Worm (Caenorhabditis elegans): ENCODE data around the gene tbck-1.
"Not testable (repeated sequence)": the region's sequence is repeated elsewhere in the genome, so short reads cannot be mapped to it uniquely, and the experiment has no call there.

tbck-1 gene

ce11 chrII:4806726-4807125, 21.6 kb upstream of the tbck-1 start:
- TF ChIP-seq W03F9.2 (tag; optimal IDR thresholded peaks at IDR 0.05) (no peak), him-1 (tag; optimal IDR thresholded peaks at IDR 0.05) (no peak), dao-5 (tag; optimal IDR thresholded peaks at IDR 0.05) (no peak)

ce11 chrII:4811986-4812385, 16.4 kb upstream of the tbck-1 start, which contains the start of gene rig-6:
TSS of gene rig-6 (minus strand) at chrII:4812086.
- TF ChIP-seq dao-5 (tag; optimal IDR thresholded peaks at IDR 0.05) (no peak), W03F9.2 (tag; optimal IDR thresholded peaks at IDR 0.05) (no peak)

DNA sequence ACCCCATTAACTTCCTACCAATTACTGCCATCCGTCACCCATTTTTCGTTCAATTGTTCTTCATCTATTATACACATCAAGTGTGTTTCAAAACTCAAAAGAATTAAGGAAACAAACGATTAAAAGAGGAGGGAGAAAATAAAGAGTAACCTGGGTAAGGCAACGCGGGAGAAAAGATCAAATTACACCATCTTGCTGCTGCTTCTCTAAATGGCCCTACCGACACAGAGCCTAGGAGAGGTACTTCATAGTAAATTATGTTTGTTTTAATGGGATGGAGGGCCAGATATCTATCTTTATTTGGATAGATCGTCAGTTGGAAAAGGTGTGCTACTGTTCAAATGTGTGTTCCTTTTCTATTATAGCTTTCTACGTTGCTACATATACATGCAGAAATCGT, 13.0 kb upstream of the tbck-1 start:
- no peak for TF ChIP-seq him-1 (tag; optimal IDR thresholded peaks at IDR 0.05)
- no peak for TF ChIP-seq W03F9.2 (tag; optimal IDR thresholded peaks at IDR 0.05)
- no peak for TF ChIP-seq dao-5 (tag; optimal IDR thresholded peaks at IDR 0.05)

ce11 chrII:4818780-4819179, 9.6 kb upstream of the tbck-1 start:
- TF ChIP-seq him-1 (tag; optimal IDR thresholded peaks at IDR 0.05) (no peak), dao-5 (tag; optimal IDR thresholded peaks at IDR 0.05) (no peak), W03F9.2 (tag; optimal IDR thresholded peaks at IDR 0.05) (no peak)

- TF ChIP-seq him-1 (tag; optimal IDR thresholded peaks at IDR 0.05) (no peak), dao-5 (tag; optimal IDR thresholded peaks at IDR 0.05) (no peak), W03F9.2 (tag; optimal IDR thresholded peaks at IDR 0.05) (no peak)
Observed at ce11 chrII:4821739-4822138, 6.6 kb upstream of the tbck-1 start, which contains the start of gene lact-5. TSS of gene lact-5 (minus strand) at chrII:4821739.

DNA sequence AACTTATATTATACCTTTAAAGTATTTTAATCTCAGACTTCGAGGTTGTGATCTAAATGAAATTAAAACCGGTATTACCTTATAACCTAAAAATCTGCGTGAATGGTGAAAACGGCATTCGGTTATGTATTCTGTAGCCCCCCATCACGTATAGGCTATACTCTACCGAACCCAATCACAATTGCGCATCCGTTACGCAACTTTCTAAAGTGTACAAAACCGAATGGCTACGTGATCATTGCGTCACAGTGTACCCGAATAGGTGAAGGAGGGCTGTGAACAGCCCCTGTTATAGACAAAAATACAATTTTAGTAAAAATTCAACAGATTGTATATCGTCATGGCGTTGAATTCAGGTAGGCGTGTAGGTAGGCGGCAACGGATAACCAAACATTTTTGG, 5.7 kb upstream of the tbck-1 start:
- no peak for TF ChIP-seq W03F9.2 (tag; optimal IDR thresholded peaks at IDR 0.05)
- TF ChIP-seq him-1 (tag; optimal IDR thresholded peaks at IDR 0.05) = no peak
- TF ChIP-seq dao-5 (tag; optimal IDR thresholded peaks at IDR 0.05) = no peak

ce11 chrII:4825133-4825532, 3.2 kb upstream of the tbck-1 start, which contains the start of the genes C33F10.8 and msp-40:
TSS of gene C33F10.8 (minus strand) at chrII:4825233.
TSS of gene msp-40 (plus strand) at chrII:4825414.
- TF ChIP-seq him-1, W03F9.2, dao-5 (tag; optimal IDR thresholded peaks at IDR 0.05): not testable (repeated sequence)

DNA sequence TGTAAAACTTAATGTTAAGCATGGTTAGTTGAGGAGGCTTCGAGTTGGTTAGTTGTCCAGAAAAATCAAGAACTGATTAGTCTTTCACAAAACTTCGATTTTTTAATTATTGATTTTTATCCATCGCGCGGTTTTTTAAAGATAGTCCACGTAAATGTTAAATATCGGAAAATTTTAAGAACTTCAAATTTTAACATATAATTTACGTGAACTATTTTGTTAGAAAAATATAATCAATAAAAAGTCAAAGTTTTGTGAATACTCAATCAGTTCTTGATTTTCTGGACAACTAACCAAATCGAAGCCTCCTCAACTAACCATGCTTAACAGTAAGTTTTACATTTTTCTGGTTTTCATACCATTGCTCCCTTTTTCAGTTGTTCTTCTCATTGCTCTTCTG, 6.4 kb downstream of the tbck-1 start, which contains the start of the genes C33F10.11 and C33F10.1:
Gene C33F10.11 (minus strand): TSS at position 101 of the 400 bp plus-strand sequence.
Gene C33F10.1 (plus strand): TSS at position 263 of the 400 bp plus-strand sequence.
- no peak for TF ChIP-seq him-1 (tag; optimal IDR thresholded peaks at IDR 0.05)
- TF ChIP-seq W03F9.2 (tag; optimal IDR thresholded peaks at IDR 0.05) = no peak
- TF ChIP-seq dao-5 (tag; optimal IDR thresholded peaks at IDR 0.05) = no peak

ce11 chrII:4837659-4838058, 9.3 kb downstream of the tbck-1 start, which contains the start of gene C33F10.12:
TSS of gene C33F10.12 (minus strand) at chrII:4837759.
- no peak for TF ChIP-seq him-1 (tag; optimal IDR thresholded peaks at IDR 0.05)
- no peak for TF ChIP-seq W03F9.2 (tag; optimal IDR thresholded peaks at IDR 0.05)
- TF ChIP-seq dao-5 (tag; optimal IDR thresholded peaks at IDR 0.05) = no peak

- TF ChIP-seq W03F9.2, him-1, dao-5 (tag; optimal IDR thresholded peaks at IDR 0.05): not testable (repeated sequence)
Observed at ce11 chrII:4842143-4842658, 13.8 kb downstream of the tbck-1 start, which contains the start of the genes T23B7.2 and nspd-4. TSS of gene T23B7.2 (minus strand) at chrII:4842243. TSS of gene nspd-4 (plus strand) at chrII:4842608.

DNA sequence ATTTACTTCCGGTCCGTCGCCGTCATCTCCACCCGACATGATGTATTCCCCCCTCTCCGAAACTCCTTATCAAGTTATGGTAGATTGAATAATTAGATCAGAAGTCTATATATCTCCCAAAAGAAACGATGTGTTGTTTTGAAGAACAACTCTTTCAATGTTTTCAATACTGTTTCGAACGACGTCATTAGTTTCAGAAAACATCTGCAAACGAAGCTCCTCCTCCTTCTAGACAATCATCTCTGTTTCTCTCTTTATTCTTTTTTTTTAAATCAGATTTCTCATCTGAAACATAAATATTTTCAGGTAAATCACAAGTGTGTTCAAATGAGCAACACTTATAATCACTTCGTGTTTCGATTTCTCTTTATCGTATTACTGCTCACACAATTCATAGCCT, 21.5 kb downstream of the tbck-1 start, which contains the start of gene T23B7.3:
Gene T23B7.3 (plus strand): TSS at position 301 of the 400 bp plus-strand sequence.
- no peak for TF ChIP-seq W03F9.2 (tag; optimal IDR thresholded peaks at IDR 0.05)
- TF ChIP-seq dao-5 (tag; optimal IDR thresholded peaks at IDR 0.05) = no peak
- TF ChIP-seq him-1 (tag; optimal IDR thresholded peaks at IDR 0.05) = no peak

ce11 chrII:4851594-4852106, 23.3 kb downstream of the tbck-1 start, which contains the start of gene dnj-9:
TSS of gene dnj-9 (plus strand) at chrII:4852056.
- TF ChIP-seq dao-5 (tag; optimal IDR thresholded peaks at IDR 0.05) (no peak), W03F9.2 (tag; optimal IDR thresholded peaks at IDR 0.05) (peak; percentile 97), him-1 (tag; optimal IDR thresholded peaks at IDR 0.05) (peak; percentile 92)

- TF ChIP-seq dao-5 (tag; optimal IDR thresholded peaks at IDR 0.05) = no peak
- TF ChIP-seq him-1 (tag; optimal IDR thresholded peaks at IDR 0.05) = no peak
- TF ChIP-seq W03F9.2 (tag; optimal IDR thresholded peaks at IDR 0.05) = no peak
Observed at ce11 chrII:4854761-4855160, 26.4 kb downstream of the tbck-1 start.

DNA sequence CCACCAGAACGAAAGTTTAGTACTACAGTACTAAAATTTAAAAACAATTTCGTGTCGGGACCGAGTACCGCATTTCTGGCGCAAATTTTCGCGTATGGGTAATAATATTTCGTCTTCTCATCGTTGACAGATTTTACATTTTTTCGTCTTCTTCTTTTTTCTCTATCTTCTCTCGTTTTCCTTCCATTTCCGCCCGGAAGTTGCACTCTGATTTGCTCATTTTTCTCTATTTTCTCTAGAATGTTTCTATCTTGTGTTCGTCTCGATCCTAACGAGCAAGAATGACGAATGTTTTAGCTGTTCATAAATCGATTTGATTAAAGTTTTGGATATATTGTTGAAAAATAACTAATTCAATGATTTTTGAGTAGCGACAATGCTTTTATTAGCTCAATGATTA, 27.1 kb downstream of the tbck-1 start:
- TF ChIP-seq him-1 (tag; optimal IDR thresholded peaks at IDR 0.05) = peak; percentile 0
- no peak for TF ChIP-seq W03F9.2 (tag; optimal IDR thresholded peaks at IDR 0.05)
